Fruit fly (Drosophila melanogaster): ENCODE measurements around the gene lmgA.
A peak's percentile ranks its signal among the peaks of the same experiment; 100 is the strongest.

lmgA gene

dm6 chr2L:8543102-8543501, 14.7 kb upstream of the lmgA start (continued):
- TF ChIP-seq bowl (GFP tag; IDR thresholded peaks at IDR 0.05) (no peak), CG14441 (GFP tag; IDR thresholded peaks at IDR 0.05) (no peak), HLH4C (GFP tag; IDR thresholded peaks at IDR 0.05; ENCODE audit: partially characterized antibody) (no peak), CG2678 (tag; optimal IDR thresholded peaks at IDR 0.05) (no peak), h (optimal IDR thresholded peaks at IDR 0.05) (no peak), CG17361 (GFP tag; IDR thresholded peaks at IDR 0.05) (no peak), B-H1 (GFP tag; IDR thresholded peaks at IDR 0.05) (no peak; the same call in 2 of the 3 replicates), gcm2 (GFP tag; optimal IDR thresholded peaks at IDR 0.05) (no peak), org-1 (GFP tag; optimal IDR thresholded peaks at IDR 0.05) (no peak), bsh (GFP tag; optimal IDR thresholded peaks at IDR 0.05) (no peak), CHES-1-like (GFP tag; optimal IDR thresholded peaks at IDR 0.05) (no peak), CG3838 (GFP tag; optimal IDR thresholded peaks at IDR 0.05) (no peak), CG6854 (GFP tag; optimal IDR thresholded peaks at IDR 0.05) (no peak), lov (optimal IDR thresholded peaks at IDR 0.05) (no peak), lov (GFP tag; IDR thresholded peaks at IDR 0.05) (peak; percentile 25; the same call in 1 of the 3 replicates), Dek (tag; optimal IDR thresholded peaks at IDR 0.05) (peak; percentile 2), Asciz (GFP tag; optimal IDR thresholded peaks at IDR 0.05) (peak; percentile 31), CG6689 (GFP tag; IDR thresholded peaks at IDR 0.05) (no peak), CG16863 (GFP tag; optimal IDR thresholded peaks at IDR 0.05) (no peak), insv (GFP tag; optimal IDR thresholded peaks at IDR 0.05) (peak in 1 of 2 experiments; percentile 25), amos (GFP tag; IDR thresholded peaks at IDR 0.05; ENCODE audit: partially characterized antibody) (peak; percentile 38), Sry-δ (GFP tag; optimal IDR thresholded peaks at IDR 0.05) (no peak), tap (tag; optimal IDR thresholded peaks at IDR 0.05) (no peak), CG1832 (GFP tag; optimal IDR thresholded peaks at IDR 0.05) (no peak), ranshi (GFP tag; IDR thresholded peaks at IDR 0.05) (no peak), CG8089 (GFP tag; optimal IDR thresholded peaks at IDR 0.05) (no peak), NC2β (GFP tag; optimal IDR thresholded peaks at IDR 0.05) (peak; percentile 43), Nf-YC (tag; optimal IDR thresholded peaks at IDR 0.05) (no peak), Hmx (GFP tag; optimal IDR thresholded peaks at IDR 0.05) (no peak), psq (GFP tag; optimal IDR thresholded peaks at IDR 0.05) (peak; percentile 62), dimm (GFP tag; IDR thresholded peaks at IDR 0.05) (no peak), CG17186 (GFP tag; optimal IDR thresholded peaks at IDR 0.05) (peak; percentile 7), Pdp1 (GFP tag; optimal IDR thresholded peaks at IDR 0.05) (peak in 1 of 2 experiments; percentile 30), hth (optimal IDR thresholded peaks at IDR 0.05) (no peak), Vsx1 (GFP tag; optimal IDR thresholded peaks at IDR 0.05) (no peak), ro (GFP tag; IDR thresholded peaks at IDR 0.05) (no peak), CG30020 (tag; optimal IDR thresholded peaks at IDR 0.05) (no peak), Bgb (GFP tag; IDR thresholded peaks at IDR 0.05; ENCODE audit: partially characterized antibody) (peak; percentile 37; the same call in 1 of the 2 replicates), slbo (GFP tag; IDR thresholded peaks at IDR 0.05) (no peak), al (GFP tag; IDR thresholded peaks at IDR 0.05) (no peak), dmrt11E (tag; optimal IDR thresholded peaks at IDR 0.05) (no peak), CG17612 (GFP tag; IDR thresholded peaks at IDR 0.05) (no peak), inv (GFP tag; IDR thresholded peaks at IDR 0.05; ENCODE audit: partially characterized antibody) (no peak), unpg (GFP tag; optimal IDR thresholded peaks at IDR 0.05) (no peak), B-H2 (GFP tag; optimal IDR thresholded peaks at IDR 0.05) (no peak), CG11695 (GFP tag; IDR thresholded peaks at IDR 0.05) (no peak), Xbp1 (GFP tag; optimal IDR thresholded peaks at IDR 0.05) (no peak), mld (GFP tag; IDR thresholded peaks at IDR 0.05; ENCODE audit: partially characterized antibody) (no peak), trem (tag; optimal IDR thresholded peaks at IDR 0.05) (no peak), CG12659 (GFP tag; optimal IDR thresholded peaks at IDR 0.05) (peak; percentile 34), CG14050 (GFP tag; IDR thresholded peaks at IDR 0.05) (no peak), Ptx1 (GFP tag; IDR thresholded peaks at IDR 0.05) (no peak)
